Worm (Caenorhabditis elegans) whole organism, mixed stage, embryonic: ENCODE results near the gene C33D9.6.

ENCODE experiments used
- M03D4.4 ChIP-seq: sonication (generic microtip); optimal IDR thresholded peaks from 2 replicates; lab custom pipeline; 2017; ENCODE audit warnings: mild to moderate bottlenecking, missing genetic modification characterization, missing compliant biosample characterization
- blmp-1 ChIP-seq: fragments of 150-350 bp; optimal IDR thresholded peaks from 2 replicates; lab custom pipeline; 2014; ENCODE audit warnings: missing biosample characterization, missing genetic modification characterization
- ceh-39 ChIP-seq: fragments of 150-350 bp; optimal IDR thresholded peaks from 2 replicates; lab custom pipeline; 2014; ENCODE audit warnings: missing biosample characterization, missing genetic modification characterization
- ces-1 ChIP-seq: fragments of 150-350 bp; optimal IDR thresholded peaks from 2 replicates; lab custom pipeline; 2014; ENCODE audit warnings: missing biosample characterization, missing genetic modification reagents, missing genetic modification characterization
- flh-1 ChIP-seq: fragments of 200-800 bp; sonication (Bioruptor generic); optimal IDR thresholded peaks from 2 replicates; lab custom pipeline; 2018; ENCODE audit warnings: mild to moderate bottlenecking, missing genetic modification characterization, moderate library complexity, missing compliant biosample characterization
- lin-13 ChIP-seq: fragments of 150-350 bp; optimal IDR thresholded peaks from 2 replicates; lab custom pipeline; 2014; ENCODE audit warnings: missing biosample characterization, missing genetic modification characterization
- lin-32 ChIP-seq: fragments of 200-800 bp; sonication (Bioruptor generic); optimal IDR thresholded peaks from 2 replicates; lab custom pipeline; 2018; ENCODE audit warnings: mild to moderate bottlenecking, missing genetic modification characterization, missing compliant biosample characterization
- mab-5 ChIP-seq: fragments of 150-350 bp; optimal IDR thresholded peaks from 2 replicates; lab custom pipeline; 2014; ENCODE audit warnings: missing biosample characterization, missing genetic modification characterization
- mep-1 ChIP-seq: fragments of 150-350 bp; optimal IDR thresholded peaks from 2 replicates; lab custom pipeline; 2017; ENCODE audit warnings: missing biosample characterization, missing genetic modification reagents, missing genetic modification characterization, inconsistent platforms
- mls-2 ChIP-seq: sonication (generic microtip); optimal IDR thresholded peaks from 2 replicates; lab custom pipeline; 2016; ENCODE audit warnings: mild to moderate bottlenecking, missing genetic modification characterization, moderate library complexity, missing compliant biosample characterization
- nhr-12 ChIP-seq: fragments of 150-350 bp; optimal IDR thresholded peaks from 2 replicates; lab custom pipeline; 2014; ENCODE audit warnings: missing biosample characterization, missing genetic modification characterization
- nhr-2 ChIP-seq: fragments of 150-350 bp; optimal IDR thresholded peaks from 2 replicates; lab custom pipeline; 2014; ENCODE audit warnings: missing biosample characterization, missing genetic modification characterization
- nhr-28 ChIP-seq: fragments of 150-350 bp; optimal IDR thresholded peaks from 2 replicates; lab custom pipeline; 2014; ENCODE audit warnings: missing biosample characterization, missing genetic modification characterization
- nhr-76 ChIP-seq: sonication (generic microtip); optimal IDR thresholded peaks from 2 replicates; lab custom pipeline; 2017; ENCODE audit warnings: missing biosample characterization, missing genetic modification characterization
- pha-4 ChIP-seq: fragments of 150-350 bp; optimal IDR thresholded peaks from 2 replicates; lab custom pipeline; 2018; ENCODE audit warnings: missing biosample characterization, missing genetic modification reagents, missing genetic modification characterization
- snpc-4 ChIP-seq: fragments of 150-350 bp; optimal IDR thresholded peaks from 2 replicates; lab custom pipeline; 2014; ENCODE audit warnings: missing biosample characterization, missing genetic modification characterization
- sptf-1 ChIP-seq: sonication (generic microtip); optimal IDR thresholded peaks from 2 replicates; lab custom pipeline; 2017; ENCODE audit warnings: mild to moderate bottlenecking, missing genetic modification characterization, moderate library complexity, missing compliant biosample characterization
- unc-120 ChIP-seq: sonication (generic microtip); optimal IDR thresholded peaks from 2 replicates; lab custom pipeline; 2017; ENCODE audit warnings: missing genetic modification characterization, missing compliant biosample characterization; ENCODE audit not compliant: poor library complexity, severe bottlenecking
- unc-39 ChIP-seq: fragments of 150-350 bp; optimal IDR thresholded peaks from 2 replicates; lab custom pipeline; 2014; ENCODE audit warnings: missing biosample characterization, missing genetic modification characterization
- unc-62 ChIP-seq: fragments of 150-350 bp; optimal IDR thresholded peaks from 2 replicates; lab custom pipeline; 2014; ENCODE audit warnings: missing biosample characterization, missing genetic modification reagents, missing genetic modification characterization
- zip-8 ChIP-seq: fragments of 150-350 bp; optimal IDR thresholded peaks from 2 replicates; lab custom pipeline; 2014; ENCODE audit warnings: missing biosample characterization, missing genetic modification characterization
- ztf-11 ChIP-seq: fragments of 150-350 bp; optimal IDR thresholded peaks from 2 replicates; lab custom pipeline; 2014; ENCODE audit warnings: missing biosample characterization, missing genetic modification characterization

C33D9.6 gene

DNA sequence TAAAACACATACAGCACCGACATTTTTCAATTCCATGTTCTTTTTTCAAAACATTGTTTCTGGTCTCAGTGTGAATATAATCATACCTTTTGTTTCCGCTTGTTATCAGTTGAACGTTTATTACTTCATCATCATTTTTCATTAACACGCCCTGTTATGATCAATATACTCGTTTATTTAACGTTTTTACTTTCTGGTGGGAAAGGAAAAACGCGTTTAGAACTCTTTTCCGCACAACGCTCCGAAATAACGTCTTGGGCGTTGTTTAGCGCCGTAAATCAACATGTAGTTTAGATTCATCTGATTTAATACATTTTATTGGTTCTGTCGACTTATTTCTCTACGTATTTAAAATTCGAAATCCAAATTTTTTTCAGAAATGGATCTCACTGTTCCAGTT lies 52.6 kb downstream of the C33D9.6 start, which contains the start of gene pgm-3:
Gene pgm-3 (plus strand): TSS at position 378 of the 400 bp plus-strand sequence.
- TF ChIP-seq lin-13 (tag; lab: Kevin White, UChicago) (no peak), M03D4.4 (tag; lab: Kevin White, UChicago) (no peak), mls-2 (no peak), pha-4 (tag; lab: Kevin White, UChicago) (no peak), mab-5 (no peak), nhr-28 (no peak), ceh-39 (tag; lab: Kevin White, UChicago) (no peak)

DNA sequence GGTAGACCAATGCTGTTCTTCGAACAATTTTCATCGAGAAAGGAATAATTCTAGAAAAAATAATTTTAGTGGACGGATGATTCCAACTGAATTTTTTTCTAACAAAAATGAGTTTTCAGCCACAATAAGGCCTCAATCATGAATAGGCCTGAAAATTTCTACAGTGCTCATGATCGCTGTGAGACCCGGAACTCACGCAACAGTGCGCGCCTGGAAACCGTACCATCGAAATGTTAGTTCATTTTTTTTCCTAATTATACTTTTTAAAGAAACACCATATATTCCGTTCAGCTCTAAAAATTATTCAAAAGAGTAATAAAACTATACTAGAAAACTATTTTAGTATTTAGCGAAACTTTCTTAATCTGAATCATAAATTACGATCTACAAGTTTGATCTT lies 53.0 kb downstream of the C33D9.6 start:
- TF ChIP-seq nhr-2 (tag; lab: Kevin White, UChicago) (no peak), flh-1 (no peak), zip-8 (tag; lab: Kevin White, UChicago) (no peak), ces-1 (GFP tag; lab: Kevin White, UChicago) (no peak), nhr-76 (tag; lab: Kevin White, UChicago) (no peak), snpc-4 (tag; lab: Kevin White, UChicago) (no peak), lin-32 (no peak), blmp-1 (tag; lab: Kevin White, UChicago) (no peak), unc-120 (tag; lab: Kevin White, UChicago) (no peak), sptf-1 (tag; lab: Kevin White, UChicago) (no peak), unc-39 (tag; lab: Kevin White, UChicago) (no peak), pha-4 (tag; lab: Kevin White, UChicago) (no peak), unc-62 (no peak), nhr-28 (no peak), mep-1 (no peak), ztf-11 (tag; lab: Kevin White, UChicago) (no peak), nhr-12 (tag; lab: Kevin White, UChicago) (no peak)
